Worm (Caenorhabditis elegans) whole organism, L4 larva: ENCODE measurements around the gene daf-5.

Source experiments
- ZK546.5 ChIP-seq, 2 experiments: sonication (generic microtip); optimal IDR thresholded peaks; 2 replicates each; lab custom pipeline; 2017; ENCODE audit warnings: missing biosample characterization in 2 of 2, missing genetic modification characterization in 2 of 2
- hif-1 ChIP-seq, 2 experiments: sonication (generic microtip); optimal IDR thresholded peaks; 2 replicates each; lab custom pipeline; 2016 to 2017; ENCODE audit warnings: missing compliant biosample characterization in 2 of 2, missing genetic modification characterization in 2 of 2, missing genetic modification reagents in 2 of 2, missing genotype in 2 of 2, mild to moderate bottlenecking in 1 of 2
- lin-15B ChIP-seq: fragments of 150-350 bp; sonication (generic microtip); optimal IDR thresholded peaks from 3 replicates; lab custom pipeline; 2014; ENCODE audit warnings: missing biosample characterization, missing genetic modification characterization
- lin-38 ChIP-seq: fragments of 200-800 bp; sonication (Bioruptor generic); IDR thresholded peaks from 2 replicates; pipeline ENCODE4 v1.3.6; 2022; ENCODE audit warnings: missing genetic modification reagents, missing genetic modification characterization, missing compliant biosample characterization
- lin-39 ChIP-seq: fragments of 150-350 bp; optimal IDR thresholded peaks from 2 replicates; lab custom pipeline; 2014; ENCODE audit warnings: missing biosample characterization, missing genetic modification reagents, missing genetic modification characterization
- unc-130 ChIP-seq: sonication (generic microtip); optimal IDR thresholded peaks from 2 replicates; lab custom pipeline; 2016; ENCODE audit warnings: missing genetic modification reagents, missing genetic modification characterization, missing compliant biosample characterization
- ztf-11 ChIP-seq: fragments of 150-350 bp; optimal IDR thresholded peaks from 2 replicates; lab custom pipeline; 2014; ENCODE audit warnings: missing biosample characterization, missing genetic modification characterization

DNA sequence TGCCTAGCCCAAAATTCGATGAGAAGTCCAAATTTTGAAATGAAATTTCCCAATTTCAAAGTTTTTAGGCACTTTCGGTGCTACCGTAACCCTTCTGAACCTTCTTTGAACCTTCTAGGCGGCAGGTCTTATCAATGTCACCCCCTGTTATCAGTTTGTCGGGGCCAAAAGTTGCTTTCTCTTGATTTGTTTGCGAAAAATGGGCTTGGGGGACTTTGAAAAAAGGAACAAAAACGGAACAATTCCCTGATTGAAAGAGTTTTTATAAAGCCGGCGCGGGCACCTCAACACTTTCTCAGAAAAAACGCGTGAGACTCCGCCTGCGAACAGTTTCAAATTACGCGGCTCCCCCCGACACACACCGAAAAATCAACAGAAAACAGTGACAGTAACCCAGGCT, 1.0 kb upstream of the daf-5 start:
- no peak for TF ChIP-seq lin-15B
- TF ChIP-seq ztf-11 (tag; lab: Kevin White, UChicago): no peak
- TF ChIP-seq ZK546.5 (tag; optimal IDR thresholded peaks at IDR 0.05; lab: Kevin White, UChicago): no peak
- no peak for TF ChIP-seq hif-1 (tag; optimal IDR thresholded peaks at IDR 0.05; lab: Kevin White, UChicago)
- TF ChIP-seq lin-39 (tag; lab: Kevin White, UChicago): no peak
- no peak for TF ChIP-seq lin-38
- TF ChIP-seq unc-130: no peak
